Fruit fly (Drosophila melanogaster): ENCODE measurements around the gene CG5953.
A peak's percentile ranks its signal among the peaks of the same experiment; 100 is the strongest.

The CG5953 gene

DNA sequence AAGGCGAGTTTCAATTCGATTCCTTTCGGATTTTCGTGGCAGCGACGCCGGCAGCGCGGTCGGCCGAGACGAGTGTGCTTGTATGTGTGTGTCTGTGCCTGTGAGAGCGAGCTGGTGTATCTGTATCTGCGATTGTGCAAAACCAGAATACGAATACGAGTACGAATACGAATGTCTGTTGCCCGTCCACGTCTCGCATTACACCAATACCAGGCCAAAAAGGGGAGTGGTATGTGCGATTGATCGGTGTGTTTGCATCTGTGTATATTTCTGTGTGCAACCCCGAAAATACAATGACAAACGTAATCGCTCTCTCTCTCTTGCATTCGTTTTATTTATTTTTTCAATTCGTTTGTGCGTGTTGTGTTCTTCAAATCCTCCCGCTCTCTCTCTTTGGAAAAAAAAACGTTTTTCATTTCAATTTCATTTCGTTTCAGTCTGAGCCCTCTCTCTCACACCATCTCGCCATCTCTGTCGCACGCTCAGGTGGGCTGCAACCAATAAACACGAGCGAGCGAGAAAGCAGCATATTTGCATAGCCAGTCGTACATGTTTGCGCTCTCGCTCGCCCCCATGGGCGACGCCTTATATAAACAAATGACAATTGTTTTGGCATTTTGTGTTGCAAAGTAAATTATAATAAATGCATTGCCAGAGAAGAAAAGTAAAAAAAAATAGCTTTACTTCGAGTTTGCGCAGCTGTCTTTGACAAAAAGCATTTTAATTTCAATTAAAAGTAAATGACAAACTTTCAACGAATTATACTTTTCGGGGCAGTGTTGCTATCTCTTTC is 46.5 kb downstream of the CG5953 start (continued):
- TF ChIP-seq CG7987 (GFP tag; optimal IDR thresholded peaks at IDR 0.05) (peak; percentile 54), lola (GFP tag; optimal IDR thresholded peaks at IDR 0.05) (no peak), HLH3B (GFP tag; IDR thresholded peaks at IDR 0.05) (no peak), CG7556 (GFP tag; optimal IDR thresholded peaks at IDR 0.05) (no peak), CG2202 (tag; optimal IDR thresholded peaks at IDR 0.05) (no peak), psq (GFP tag; optimal IDR thresholded peaks at IDR 0.05) (peak; percentile 42), CG2129 (GFP tag; IDR thresholded peaks at IDR 0.05; ENCODE audit: partially characterized antibody) (no peak), vfl (GFP tag; optimal IDR thresholded peaks at IDR 0.05) (no peak), hbn (GFP tag; IDR thresholded peaks at IDR 0.05; ENCODE audit: partially characterized antibody) (no peak), hkb (optimal IDR thresholded peaks at IDR 0.05) (peak; percentile 9), hkb (GFP tag; IDR thresholded peaks at IDR 0.05) (0 out of 2 replicates have a peak, but pooled peaks have one; percentile 25), zfh2 (GFP tag; optimal IDR thresholded peaks at IDR 0.05) (peak; percentile 18), Sin3A (optimal IDR thresholded peaks at IDR 0.05) (no peak), trh (GFP tag; optimal IDR thresholded peaks at IDR 0.05) (no peak), D19B (GFP tag; optimal IDR thresholded peaks at IDR 0.05) (no peak), CG12236 (GFP tag; optimal IDR thresholded peaks at IDR 0.05) (peak; percentile 42), fd3F (GFP tag; optimal IDR thresholded peaks at IDR 0.05) (no peak), CG16815 (GFP tag; optimal IDR thresholded peaks at IDR 0.05) (no peak), gsb (GFP tag; IDR thresholded peaks at IDR 0.05) (no peak), Dbx (GFP tag; IDR thresholded peaks at IDR 0.05) (0 out of 3 replicates have a peak, but pooled peaks have one; percentile 13), Ravus (GFP tag; IDR thresholded peaks at IDR 0.05) (no peak), Oli (tag; optimal IDR thresholded peaks at IDR 0.05) (no peak), CG43689 (GFP tag; IDR thresholded peaks at IDR 0.05) (no peak), CG10267 (tag; optimal IDR thresholded peaks at IDR 0.05) (no peak), Eip74EF (GFP tag; optimal IDR thresholded peaks at IDR 0.05) (no peak), CG1602 (GFP tag; optimal IDR thresholded peaks at IDR 0.05) (no peak), CG8924 (tag; optimal IDR thresholded peaks at IDR 0.05) (peak; percentile 41), abd-A (tag; optimal IDR thresholded peaks at IDR 0.05) (peak; percentile 62), CG12219 (GFP tag; optimal IDR thresholded peaks at IDR 0.05) (no peak), Elba2 (GFP tag; optimal IDR thresholded peaks at IDR 0.05) (no peak), CG2120 (GFP tag; optimal IDR thresholded peaks at IDR 0.05) (peak; percentile 25), CTCF (GFP tag; optimal IDR thresholded peaks at IDR 0.05) (no peak), CG17912 (GFP tag; optimal IDR thresholded peaks at IDR 0.05) (no peak), tup (GFP tag; optimal IDR thresholded peaks at IDR 0.05) (no peak), CrebB (tag; optimal IDR thresholded peaks at IDR 0.05) (no peak), yki (optimal IDR thresholded peaks at IDR 0.05) (no peak), CG32532 (GFP tag; IDR thresholded peaks at IDR 0.05) (peak; percentile 41; the same call in 1 of the 2 replicates), Jarid2 (GFP tag; optimal IDR thresholded peaks at IDR 0.05) (peak; percentile 85), CG18262 (tag; optimal IDR thresholded peaks at IDR 0.05) (no peak), pum (GFP tag; optimal IDR thresholded peaks at IDR 0.05) (peak; percentile 33), CG31224 (GFP tag; IDR thresholded peaks at IDR 0.05) (no peak; the same call in 1 of the 2 replicates), C15 (GFP tag; IDR thresholded peaks at IDR 0.05) (no peak), sim (GFP tag; IDR thresholded peaks at IDR 0.05) (0 out of 2 replicates have a peak, but pooled peaks have one; percentile 37), kah (GFP tag; optimal IDR thresholded peaks at IDR 0.05) (peak; percentile 8), Gug (GFP tag; IDR thresholded peaks at IDR 0.05) (no peak), ems (GFP tag; optimal IDR thresholded peaks at IDR 0.05) (no peak), MTF-1 (GFP tag; optimal IDR thresholded peaks at IDR 0.05; ENCODE audit: borderline replicate concordance) (peak; percentile 21), CG15479 (GFP tag; optimal IDR thresholded peaks at IDR 0.05) (peak; percentile 68), CG12769 (tag; optimal IDR thresholded peaks at IDR 0.05) (peak; percentile 2), CG18764 (GFP tag; optimal IDR thresholded peaks at IDR 0.05) (peak; percentile 38)
